Worm (Caenorhabditis elegans) whole organism, midembryonic: ENCODE data around the gene col-123.

Experiments used
- T22C8.4 ChIP-seq: fragments of 200-800 bp; sonication (Bioruptor generic); IDR thresholded peaks from 2 replicates; pipeline ENCODE4 v1.3.6; 2022; ENCODE audit warnings: missing genetic modification characterization, missing compliant biosample characterization
- cog-1 ChIP-seq: sonication (generic microtip); optimal IDR thresholded peaks from 2 replicates; lab custom pipeline; 2016; ENCODE audit warnings: missing genetic modification characterization, missing compliant biosample characterization
- flt-1 ChIP-seq: fragments of 200-800 bp; sonication (Bioruptor generic); IDR thresholded peaks from 2 replicates; pipeline ENCODE4 v1.3.6; 2022; ENCODE audit warnings: missing genetic modification characterization, missing compliant biosample characterization
- klf-2 ChIP-seq: fragments of 200-800 bp; sonication (Bioruptor generic); conservative IDR thresholded peaks from 2 replicates; pipeline ENCODE4 v1.3.6; 2022; ENCODE audit warnings: missing genetic modification reagents, missing genetic modification characterization, missing compliant biosample characterization
- med-1 ChIP-seq: sonication (generic microtip); optimal IDR thresholded peaks from 2 replicates; lab custom pipeline; 2017; ENCODE audit warnings: missing genetic modification characterization, mild to moderate bottlenecking, missing compliant biosample characterization, antibody characterized with exemption, missing genetic modification reagents; ENCODE audit not compliant: insufficient read depth
- ref-1 ChIP-seq: fragments of 200-800 bp; sonication (Bioruptor generic); conservative IDR thresholded peaks from 2 replicates; pipeline ENCODE4 v1.3.6; 2022; ENCODE audit warnings: missing genetic modification reagents, missing genetic modification characterization, missing compliant biosample characterization
- tab-1 ChIP-seq: fragments of 200-800 bp; sonication (Bioruptor generic); IDR thresholded peaks from 2 replicates; pipeline ENCODE4 v1.3.6; 2022; ENCODE audit warnings: missing genetic modification characterization, missing compliant biosample characterization
- ztf-23 ChIP-seq: fragments of 200-800 bp; sonication (Bioruptor generic); IDR thresholded peaks from 2 replicates; pipeline ENCODE4 v1.3.6; 2022; ENCODE audit warnings: missing genetic modification reagents, missing genetic modification characterization, missing compliant biosample characterization
- ztf-29 ChIP-seq: fragments of 200-800 bp; sonication (Bioruptor generic); IDR thresholded peaks from 2 replicates; pipeline ENCODE4 v1.3.6; 2022; ENCODE audit warnings: missing genetic modification reagents, missing genetic modification characterization, missing compliant biosample characterization

Gene col-123

ce11 chrIV:9843760-9844159 lies 22.0 kb downstream of the col-123 start, which contains the start of gene nspd-2:
Gene nspd-2, plus strand, starts transcription at chrIV:9844060.
- TF ChIP-seq med-1, result no peak
- TF ChIP-seq cog-1 (tag; lab: Kevin White, UChicago), result no peak
- no peak for TF ChIP-seq tab-1 (GFP tag; lab: Robert Waterston, UW)
- TF ChIP-seq ztf-29 (GFP tag; lab: Robert Waterston, UW), result no peak
- no peak for TF ChIP-seq flt-1 (GFP tag; lab: Robert Waterston, UW)
- TF ChIP-seq klf-2 (GFP tag; lab: Robert Waterston, UW), result no peak
- no peak for TF ChIP-seq T22C8.4
- TF ChIP-seq ztf-23 (GFP tag; lab: Robert Waterston, UW), result no peak
- TF ChIP-seq ref-1, result no peak

DNA sequence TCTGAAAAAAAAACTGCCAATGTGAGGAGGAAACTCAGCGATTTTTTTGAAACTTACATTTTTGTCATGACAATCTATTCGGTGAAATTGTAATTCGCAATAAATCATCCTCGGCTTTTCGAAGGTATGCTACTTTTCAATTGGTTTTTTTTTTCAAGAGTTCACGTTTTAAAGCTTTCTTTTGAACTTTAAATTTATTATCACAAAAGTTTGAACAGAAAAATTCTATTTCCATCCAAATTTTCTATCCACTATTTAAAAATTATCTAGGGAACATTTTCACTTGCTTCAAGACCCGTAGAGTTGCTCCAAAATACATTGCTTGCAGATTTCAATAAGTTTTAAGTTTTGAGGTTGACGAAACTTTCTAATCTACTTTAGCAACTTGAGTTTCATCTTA lies 24.9 kb downstream of the col-123 start, which contains the start of gene K07F5.6:
TSS of gene K07F5.6 (minus strand) at position 101 of the 400 bp plus-strand sequence.
- TF ChIP-seq cog-1 (tag; lab: Kevin White, UChicago) (no peak), med-1 (no peak), flt-1 (GFP tag; lab: Robert Waterston, UW) (no peak), klf-2 (GFP tag; lab: Robert Waterston, UW) (no peak), ref-1 (no peak), ztf-29 (GFP tag; lab: Robert Waterston, UW) (no peak)

DNA sequence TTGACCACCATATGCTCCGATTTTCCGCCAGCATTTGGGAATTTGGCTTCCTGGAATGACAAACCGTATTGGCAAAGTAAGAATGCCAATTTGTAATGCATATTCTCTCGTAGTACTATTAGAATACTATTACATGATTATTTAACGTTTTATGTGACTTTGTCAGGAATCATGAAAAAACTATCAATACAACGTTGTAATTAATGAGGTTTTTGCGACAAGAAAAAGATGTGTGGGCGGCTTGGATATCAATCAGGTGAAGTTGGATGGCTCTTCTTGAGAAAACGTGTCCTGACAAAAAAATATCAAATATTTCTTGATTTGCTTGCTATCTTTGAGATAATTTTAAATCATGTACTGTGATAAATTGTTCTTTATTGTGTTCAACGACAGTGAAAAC lies 26.4 kb downstream of the col-123 start, which contains the start of gene K07F5.7:
TSS of gene K07F5.7 (minus strand) at position 101 of the 400 bp plus-strand sequence.
- TF ChIP-seq ref-1 (no peak), T22C8.4 (no peak), med-1 (no peak), ztf-23 (GFP tag; lab: Robert Waterston, UW) (no peak), cog-1 (tag; lab: Kevin White, UChicago) (no peak), flt-1 (GFP tag; lab: Robert Waterston, UW) (no peak), klf-2 (GFP tag; lab: Robert Waterston, UW) (no peak), tab-1 (GFP tag; lab: Robert Waterston, UW) (no peak), ztf-29 (GFP tag; lab: Robert Waterston, UW) (no peak)

- TF ChIP-seq tab-1 (GFP tag; lab: Robert Waterston, UW), result no peak
- TF ChIP-seq cog-1 (tag; lab: Kevin White, UChicago), result no peak
- TF ChIP-seq ztf-23 (GFP tag; lab: Robert Waterston, UW), result no peak
- TF ChIP-seq flt-1 (GFP tag; lab: Robert Waterston, UW), result no peak
- TF ChIP-seq med-1, result no peak
These were observed 27.9 kb downstream of the col-123 start, which contains the start of gene K07F5.8 for ce11 chrIV:9849624-9850023. Gene K07F5.8, minus strand, starts transcription at chrIV:9849724.

- TF ChIP-seq flt-1 (GFP tag; lab: Robert Waterston, UW), result no peak
- no peak for TF ChIP-seq T22C8.4
- TF ChIP-seq ztf-23 (GFP tag; lab: Robert Waterston, UW), result no peak
- no peak for TF ChIP-seq cog-1 (tag; lab: Kevin White, UChicago)
- TF ChIP-seq med-1, result no peak
- no peak for TF ChIP-seq klf-2 (GFP tag; lab: Robert Waterston, UW)
These were observed 29.2 kb downstream of the col-123 start, which contains the start of gene ssp-10 for ce11 chrIV:9850931-9851330. Gene ssp-10, minus strand, starts transcription at chrIV:9851031.

- no peak for TF ChIP-seq med-1
- TF ChIP-seq cog-1 (tag; lab: Kevin White, UChicago), result no peak
- TF ChIP-seq tab-1 (GFP tag; lab: Robert Waterston, UW), result no peak
- TF ChIP-seq ztf-29 (GFP tag; lab: Robert Waterston, UW), result no peak
- TF ChIP-seq flt-1 (GFP tag; lab: Robert Waterston, UW), result no peak
- no peak for TF ChIP-seq ref-1
These were observed 30.5 kb downstream of the col-123 start, which contains the start of gene ssq-1 for ce11 chrIV:9852250-9852649. Gene ssq-1, plus strand, starts transcription at chrIV:9852550.

- TF ChIP-seq ztf-29 (GFP tag; lab: Robert Waterston, UW) (no peak), cog-1 (tag; lab: Kevin White, UChicago) (no peak), tab-1 (GFP tag; lab: Robert Waterston, UW) (no peak), flt-1 (GFP tag; lab: Robert Waterston, UW) (no peak), ref-1 (no peak), T22C8.4 (no peak), med-1 (no peak)
These were observed 31.2 kb downstream of the col-123 start for ce11 chrIV:9852818-9853466.

DNA sequence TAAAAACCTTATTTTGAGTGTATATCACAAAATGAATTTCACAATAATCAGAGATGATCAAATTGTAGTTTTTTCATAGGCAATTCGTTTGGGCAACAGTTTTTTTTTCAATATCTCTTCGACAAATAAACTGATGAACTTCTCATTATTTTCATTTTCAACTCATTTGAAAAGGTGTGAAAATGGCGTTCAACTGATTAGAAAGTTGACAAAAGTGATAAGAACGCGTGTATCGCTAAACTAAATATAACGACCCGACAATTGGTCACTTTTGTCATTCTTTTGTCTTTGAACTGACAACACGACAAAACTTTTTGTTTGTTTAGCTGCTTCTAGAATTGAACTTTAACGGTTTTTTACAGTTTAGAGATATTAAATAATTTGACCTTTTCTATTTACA lies 33.2 kb downstream of the col-123 start:
- TF ChIP-seq ref-1 (no peak), T22C8.4 (no peak), klf-2 (GFP tag; lab: Robert Waterston, UW) (no peak), ztf-23 (GFP tag; lab: Robert Waterston, UW) (no peak), ztf-29 (GFP tag; lab: Robert Waterston, UW) (no peak), med-1 (no peak), cog-1 (tag; lab: Kevin White, UChicago) (no peak), flt-1 (GFP tag; lab: Robert Waterston, UW) (no peak), tab-1 (GFP tag; lab: Robert Waterston, UW) (no peak)

DNA sequence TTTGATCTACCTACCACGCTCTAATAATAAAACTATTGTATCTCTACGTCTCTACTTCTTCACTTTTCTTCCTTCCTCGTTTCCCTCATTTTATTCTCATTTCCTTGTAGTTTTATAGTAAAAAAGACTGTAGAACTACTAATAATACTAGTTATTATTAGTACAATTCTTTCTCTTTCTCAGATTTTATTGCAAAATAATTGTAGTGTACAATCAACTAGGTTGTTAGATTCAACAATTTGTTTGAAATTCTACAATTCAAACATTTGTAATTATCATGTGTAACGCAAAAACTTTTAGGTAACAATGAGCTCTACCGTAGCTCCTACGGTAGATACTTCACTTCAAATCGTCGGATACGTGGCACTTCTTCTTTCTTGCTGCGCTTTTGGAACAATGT lies 34.0 kb downstream of the col-123 start, which contains the start of gene K07F5.12:
TSS of gene K07F5.12 (plus strand) at position 301 of the 400 bp plus-strand sequence.
- TF ChIP-seq tab-1 (GFP tag; lab: Robert Waterston, UW) (no peak), ref-1 (no peak), med-1 (no peak)

- TF ChIP-seq med-1 (no peak), T22C8.4 (no peak), ztf-29 (GFP tag; lab: Robert Waterston, UW) (no peak), cog-1 (tag; lab: Kevin White, UChicago) (no peak), tab-1 (GFP tag; lab: Robert Waterston, UW) (no peak), ref-1 (no peak)
These were observed 36.3 kb downstream of the col-123 start, which contains the start of gene npp-1 for ce11 chrIV:9857952-9858488. Gene npp-1, plus strand, starts transcription at chrIV:9858488.
